Worm (Caenorhabditis elegans) whole organism, L4 larva: ENCODE measurements around the gene sre-7.

Experiments used
- F26F4.8 ChIP-seq: fragments of 200-800 bp; sonication (Bioruptor generic); conservative IDR thresholded peaks from 2 replicates; pipeline ENCODE4 v1.3.6; 2022; ENCODE audit warnings: missing genetic modification characterization, missing compliant biosample characterization
- ama-1 ChIP-seq: fragments of 150-350 bp; optimal IDR thresholded peaks from 2 replicates; lab custom pipeline; 2014; ENCODE audit warnings: inconsistent platforms, mixed read lengths
- jun-1 ChIP-seq: fragments of 150-350 bp; optimal IDR thresholded peaks from 2 replicates; lab custom pipeline; 2014; ENCODE audit warnings: missing biosample characterization, missing genetic modification reagents, missing genetic modification characterization
- nhr-6 ChIP-seq: fragments of 150-350 bp; optimal IDR thresholded peaks from 2 replicates; lab custom pipeline; 2014; ENCODE audit warnings: missing biosample characterization, missing genetic modification characterization

DNA sequence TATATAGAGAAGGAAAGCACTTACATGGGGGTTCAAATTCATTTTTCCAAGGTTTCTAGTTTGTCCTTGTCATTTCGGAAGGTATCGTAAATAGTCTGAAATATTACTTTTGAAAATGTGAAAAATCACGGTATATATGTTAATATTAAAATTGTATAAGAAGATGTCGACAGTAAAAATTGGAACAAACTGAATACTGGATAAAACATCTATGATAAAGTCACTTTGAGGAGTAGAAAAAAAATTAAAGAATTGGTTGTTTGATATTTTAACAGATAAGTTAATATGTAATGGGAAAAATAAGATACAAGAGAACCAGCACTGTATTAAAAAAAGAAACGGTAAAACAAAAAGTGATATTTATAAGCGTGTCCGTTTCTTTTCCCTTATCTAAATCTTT is 17.6 kb upstream of the sre-7 start, which contains the start of gene nep-21:
- TF ChIP-seq ama-1 (lab: Kevin White, UChicago) (no peak), jun-1 (tag; lab: Kevin White, UChicago) (no peak), nhr-6 (tag; lab: Kevin White, UChicago) (no peak), F26F4.8 (no peak)
